Worm (Caenorhabditis elegans) whole organism, mixed stage, embryonic: ENCODE data around the gene K08D12.8.

ENCODE experiments used
- blmp-1 ChIP-seq: fragments of 150-350 bp; optimal IDR thresholded peaks from 2 replicates; lab custom pipeline; 2014; ENCODE audit warnings: missing biosample characterization, missing genetic modification characterization
- elt-3 ChIP-seq: fragments of 150-350 bp; optimal IDR thresholded peaks from 2 replicates; lab custom pipeline; 2014; ENCODE audit warnings: missing biosample characterization, missing genetic modification characterization
- flh-1 ChIP-seq: fragments of 200-800 bp; sonication (Bioruptor generic); optimal IDR thresholded peaks from 2 replicates; lab custom pipeline; 2018; ENCODE audit warnings: mild to moderate bottlenecking, missing genetic modification characterization, moderate library complexity, missing compliant biosample characterization
- lsy-2 ChIP-seq: fragments of 150-350 bp; optimal IDR thresholded peaks from 2 replicates; lab custom pipeline; 2014; ENCODE audit warnings: missing biosample characterization, missing genetic modification characterization
- mep-1 ChIP-seq: fragments of 150-350 bp; optimal IDR thresholded peaks from 2 replicates; lab custom pipeline; 2017; ENCODE audit warnings: missing biosample characterization, missing genetic modification reagents, missing genetic modification characterization, inconsistent platforms
- nhr-12 ChIP-seq: fragments of 150-350 bp; optimal IDR thresholded peaks from 2 replicates; lab custom pipeline; 2014; ENCODE audit warnings: missing biosample characterization, missing genetic modification characterization
- nhr-237 ChIP-seq: fragments of 150-350 bp; optimal IDR thresholded peaks from 2 replicates; lab custom pipeline; 2014; ENCODE audit warnings: missing biosample characterization, missing genetic modification characterization
- nhr-28 ChIP-seq: fragments of 150-350 bp; optimal IDR thresholded peaks from 2 replicates; lab custom pipeline; 2014; ENCODE audit warnings: missing biosample characterization, missing genetic modification characterization
- nhr-76 ChIP-seq: sonication (generic microtip); optimal IDR thresholded peaks from 2 replicates; lab custom pipeline; 2017; ENCODE audit warnings: missing biosample characterization, missing genetic modification characterization
- snpc-4 ChIP-seq: fragments of 150-350 bp; optimal IDR thresholded peaks from 2 replicates; lab custom pipeline; 2014; ENCODE audit warnings: missing biosample characterization, missing genetic modification characterization
- unc-62 ChIP-seq: fragments of 150-350 bp; optimal IDR thresholded peaks from 2 replicates; lab custom pipeline; 2014; ENCODE audit warnings: missing biosample characterization, missing genetic modification reagents, missing genetic modification characterization

- TF ChIP-seq flh-1 (GFP tag; lab: Kevin White, UChicago) (no peak), elt-3 (tag; lab: Kevin White, UChicago) (no peak), nhr-76 (tag; lab: Kevin White, UChicago) (no peak), nhr-28 (tag; lab: Kevin White, UChicago) (no peak), nhr-12 (no peak), blmp-1 (no peak), lsy-2 (tag; lab: Kevin White, UChicago) (peak; percentile 61), mep-1 (tag; lab: Kevin White, UChicago) (no peak), unc-62 (GFP tag; lab: Kevin White, UChicago) (no peak), snpc-4 (tag; lab: Kevin White, UChicago) (no peak), nhr-237 (tag; lab: Kevin White, UChicago) (no peak)
Observed at ce11 chrIV:1753481-1753880, 27.5 kb downstream of the K08D12.8 start, which contains the start of gene Y41D4A.3.
